Fruit fly (Drosophila melanogaster) whole organism, prepupa: ENCODE results near the gene CG13841.

Experiments used
- CG16779 ChIP-seq: fragments of 200-800 bp; sonication (Bioruptor generic); optimal IDR thresholded peaks from 3 replicates; lab custom pipeline; 2017; ENCODE audit warnings: missing biosample characterization, mild to moderate bottlenecking, missing genetic modification characterization
- CG6854 ChIP-seq: fragments of 200-800 bp; sonication (Bioruptor generic); optimal IDR thresholded peaks from 2 replicates; lab custom pipeline; 2017; ENCODE audit warnings: missing biosample characterization, mild to moderate bottlenecking, missing genetic modification characterization
- eg ChIP-seq: fragments of 200-800 bp; sonication (Bioruptor generic); IDR thresholded peaks from 3 replicates; pipeline ENCODE4 v1.3.6; 2022; ENCODE audit warnings: missing biosample characterization, missing genetic modification characterization

DNA sequence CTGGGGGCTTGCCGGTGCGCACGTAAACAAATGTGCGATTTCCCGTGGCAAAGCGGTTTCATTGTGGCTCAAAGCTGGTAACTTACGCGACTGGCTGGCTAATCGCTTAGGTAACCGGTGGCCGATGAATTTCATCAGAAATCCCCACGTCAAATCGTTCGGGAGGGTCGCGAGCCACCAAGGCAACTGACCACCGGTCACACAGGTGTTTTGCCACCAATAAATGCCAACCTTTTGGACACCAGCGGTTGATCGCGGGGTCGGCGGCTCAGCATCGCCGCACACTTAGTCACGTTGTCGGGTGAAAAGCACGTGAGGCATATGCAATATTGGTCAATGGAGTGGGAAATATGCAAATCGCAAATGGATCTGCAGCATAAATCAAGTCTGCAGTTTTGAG is 9.0 kb upstream of the CG13841 start:
- TF ChIP-seq CG6854 (GFP tag; lab: Kevin White, UChicago) (no peak), CG16779 (no peak), eg (GFP tag; lab: Robert Waterston, UW) (no peak)
